Worm (Caenorhabditis elegans) whole organism, L4/young adult: ENCODE data around the gene T10B5.7.

Source experiments
- W03F9.2 ChIP-seq: fragments of 150-350 bp; optimal IDR thresholded peaks from 2 replicates; lab custom pipeline; 2014; ENCODE audit warnings: missing biosample characterization, missing genetic modification characterization
- dao-5 ChIP-seq: sonication (generic microtip); optimal IDR thresholded peaks from 2 replicates; lab custom pipeline; 2016; ENCODE audit warnings: missing genotype, missing genetic modification characterization, moderate library complexity, missing compliant biosample characterization
- him-1 ChIP-seq: sonication (generic microtip); optimal IDR thresholded peaks from 2 replicates; lab custom pipeline; 2016; ENCODE audit warnings: missing genotype, missing genetic modification reagents, missing genetic modification characterization, missing compliant biosample characterization

DNA sequence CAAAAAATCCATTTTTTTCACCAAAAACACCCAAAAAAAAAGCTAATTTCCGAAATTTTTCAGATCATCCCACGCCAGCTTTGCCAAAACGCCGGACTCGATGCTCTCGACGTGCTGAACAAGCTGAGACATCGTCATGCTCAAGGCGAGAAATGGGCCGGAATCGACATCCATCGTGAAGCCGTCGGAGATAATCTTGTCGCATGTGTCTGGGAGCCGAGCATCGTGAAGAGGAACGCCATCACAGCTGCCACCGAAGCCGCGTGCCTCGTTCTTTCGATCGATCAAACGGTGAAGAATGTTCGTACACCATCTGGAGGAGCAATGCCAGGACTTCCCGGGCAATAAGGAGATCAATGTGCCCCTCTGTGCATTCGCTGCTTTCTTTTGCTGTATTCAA, 28.8 kb downstream of the T10B5.7 start:
- TF ChIP-seq W03F9.2 (tag; lab: Kevin White, UChicago), result no peak
- no peak for TF ChIP-seq him-1 (tag; lab: Kevin White, UChicago)
- TF ChIP-seq dao-5 (tag; lab: Kevin White, UChicago), result no peak
